Worm (Caenorhabditis elegans) whole organism, L3 larva: ENCODE measurements around the gene ZK1055.4.

ENCODE experiments used
- ama-1 ChIP-seq: fragments of 150-350 bp; optimal IDR thresholded peaks from 2 replicates; lab custom pipeline; 2018
- daf-12 ChIP-seq: fragments of 150-350 bp; optimal IDR thresholded peaks from 2 replicates; lab custom pipeline; 2014; ENCODE audit warnings: missing biosample characterization, missing genetic modification reagents, missing genetic modification characterization
- fos-1 ChIP-seq: fragments of 150-350 bp; optimal IDR thresholded peaks from 2 replicates; lab custom pipeline; 2014; ENCODE audit warnings: missing biosample characterization, missing genetic modification characterization
- nfya-1 ChIP-seq: sonication (generic microtip); optimal IDR thresholded peaks from 2 replicates; lab custom pipeline; 2017; ENCODE audit warnings: missing genetic modification characterization, mild to moderate bottlenecking, missing compliant biosample characterization, antibody characterized with exemption, moderate library complexity; ENCODE audit not compliant: insufficient read depth
- nhr-237 ChIP-seq: fragments of 150-350 bp; optimal IDR thresholded peaks from 2 replicates; lab custom pipeline; 2014; ENCODE audit warnings: missing biosample characterization, missing genetic modification characterization

DNA sequence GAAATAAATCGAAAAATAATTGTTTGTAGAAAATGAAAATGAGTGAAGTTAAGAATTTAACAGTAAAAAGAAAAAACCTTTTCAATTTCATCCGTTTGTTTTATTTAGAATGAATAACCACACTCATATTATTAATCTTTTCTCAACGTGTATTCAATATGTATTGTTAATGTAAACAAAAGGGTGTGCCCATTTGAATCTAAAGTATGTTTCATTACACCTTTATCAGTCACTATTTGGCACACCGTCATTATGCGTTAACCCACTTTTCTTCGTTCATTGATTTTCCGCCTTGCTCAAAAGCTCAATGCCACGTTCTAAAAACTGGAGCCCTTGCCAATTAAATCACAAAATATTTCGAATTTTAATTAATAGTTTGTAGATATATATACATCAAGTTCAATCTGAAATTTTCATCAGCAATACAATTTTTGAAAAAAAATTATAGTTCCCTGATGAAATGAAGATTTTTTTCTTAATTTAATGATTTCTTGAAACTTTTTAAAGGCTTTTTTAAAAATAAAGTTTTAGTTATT lies 15.9 kb upstream of the ZK1055.4 start, which contains the start of gene K04A8.1:
- TF ChIP-seq fos-1 (no peak), nhr-237 (tag; lab: Kevin White, UChicago) (no peak), daf-12 (tag; lab: Kevin White, UChicago) (no peak), nfya-1 (tag; lab: Kevin White, UChicago) (no peak), ama-1 (no peak)
